Worm (Caenorhabditis elegans): ENCODE results near the gene hum-4.

hum-4 gene

ce11 chrX:11409457-11409856 lies 23.9 kb downstream of the hum-4 start:
- TF ChIP-seq syd-9 (tag; optimal IDR thresholded peaks at IDR 0.05): no peak
- TF ChIP-seq sox-4 (tag; optimal IDR thresholded peaks at IDR 0.05): no peak
- no peak for TF ChIP-seq T23F11.4 (GFP tag; optimal IDR thresholded peaks at IDR 0.05)
- no peak for TF ChIP-seq pha-4 (tag; optimal IDR thresholded peaks at IDR 0.05)
- TF ChIP-seq rnt-1 (tag; optimal IDR thresholded peaks at IDR 0.05): no peak
- TF ChIP-seq elt-4 (tag; optimal IDR thresholded peaks at IDR 0.05): no peak
- TF ChIP-seq Y22D7AL.16 (tag; optimal IDR thresholded peaks at IDR 0.05): no peak
- TF ChIP-seq ceh-6 (GFP tag; optimal IDR thresholded peaks at IDR 0.05): no peak
- TF ChIP-seq dmd-4 (tag; optimal IDR thresholded peaks at IDR 0.05; ENCODE audit: borderline replicate concordance): no peak
- no peak for TF ChIP-seq ceh-31 (tag; optimal IDR thresholded peaks at IDR 0.05)
- TF ChIP-seq unc-86 (tag; optimal IDR thresholded peaks at IDR 0.05): no peak
- TF ChIP-seq mec-3 (tag; optimal IDR thresholded peaks at IDR 0.05; ENCODE audit: borderline replicate concordance): no peak
- no peak for TF ChIP-seq ceh-18 (tag; optimal IDR thresholded peaks at IDR 0.05)
- no peak for TF ChIP-seq ztf-16 (tag; optimal IDR thresholded peaks at IDR 0.05)
- TF ChIP-seq gmeb-2 (tag; optimal IDR thresholded peaks at IDR 0.05): no peak

- TF ChIP-seq ceh-24 (tag; optimal IDR thresholded peaks at IDR 0.05): no peak
- TF ChIP-seq elt-2 (tag; optimal IDR thresholded peaks at IDR 0.05): peak; percentile 5
Measured at ce11 chrX:11407682-11408335, 25.6 kb downstream of the hum-4 start, which contains the start of gene F08B12.4. F08B12.4 (minus strand) TSS chrX:11407732.

ce11 chrX:11406784-11407183 lies 26.6 kb downstream of the hum-4 start:
- TF ChIP-seq sox-2 (GFP tag; IDR thresholded peaks at IDR 0.05): no peak
- TF ChIP-seq ceh-22 (tag; optimal IDR thresholded peaks at IDR 0.05): no peak

ce11 chrX:11405908-11406307 lies 27.5 kb downstream of the hum-4 start, which contains the start of gene slo-2:
slo-2 (minus strand) TSS chrX:11405931.
- TF ChIP-seq ceh-34 (tag; optimal IDR thresholded peaks at IDR 0.05) (no peak), unc-42 (tag; optimal IDR thresholded peaks at IDR 0.05) (peak; percentile 73), nhr-232 (tag; optimal IDR thresholded peaks at IDR 0.05) (no peak), pqm-1 (tag; optimal IDR thresholded peaks at IDR 0.05) (no peak), hlh-8 (tag; optimal IDR thresholded peaks at IDR 0.05) (no peak)

ce11 chrX:11400467-11401184 lies 32.8 kb downstream of the hum-4 start:
- no peak for TF ChIP-seq ama-1 (optimal IDR thresholded peaks at IDR 0.05)
- no peak for TF ChIP-seq hlh-30 (tag; optimal IDR thresholded peaks at IDR 0.05; ENCODE audit: insufficient read depth)
- no peak for TF ChIP-seq ceh-6 (GFP tag; optimal IDR thresholded peaks at IDR 0.05)

- TF ChIP-seq elt-2 (tag; optimal IDR thresholded peaks at IDR 0.05): peak; percentile 52
- no peak for TF ChIP-seq fkh-6 (tag; optimal IDR thresholded peaks at IDR 0.05)
- no peak for TF ChIP-seq ama-1 (optimal IDR thresholded peaks at IDR 0.05)
Measured at ce11 chrX:11392924-11393323, 40.5 kb downstream of the hum-4 start, which contains the start of gene prx-12. prx-12 (plus strand) TSS chrX:11393294.

ce11 chrX:11387723-11388330 lies 45.6 kb downstream of the hum-4 start:
- TF ChIP-seq ceh-24 (tag; optimal IDR thresholded peaks at IDR 0.05) (no peak), fkh-6 (tag; optimal IDR thresholded peaks at IDR 0.05) (no peak), ceh-19 (GFP tag; optimal IDR thresholded peaks at IDR 0.05) (peak; percentile 21), unc-42 (tag; optimal IDR thresholded peaks at IDR 0.05) (peak; percentile 45), lin-11 (tag; optimal IDR thresholded peaks at IDR 0.05) (no peak), ceh-30 (tag; optimal IDR thresholded peaks at IDR 0.05) (no peak), ceh-34 (tag; optimal IDR thresholded peaks at IDR 0.05) (peak; percentile 88)

Data from whole organism, late embryonic.